Fruit fly (Drosophila melanogaster) whole organism, pupa: ENCODE measurements around the gene galla-2.

Source experiments
- CG10348 ChIP-seq: fragments of 200-800 bp; sonication (Bioruptor generic); IDR thresholded peaks from 2 replicates; pipeline ENCODE4 v1.3.6; 2022; ENCODE audit warnings: missing biosample characterization, missing genetic modification characterization
- CG12605 ChIP-seq: fragments of 200-800 bp; sonication (Bioruptor generic); IDR thresholded peaks from 2 replicates; pipeline ENCODE4 v1.3.6; 2022; ENCODE audit warnings: missing biosample characterization, missing genetic modification characterization
- CG13204 ChIP-seq: fragments of 200-800 bp; sonication (Bioruptor generic); optimal IDR thresholded peaks from 2 replicates; lab custom pipeline; 2018; ENCODE audit warnings: missing biosample characterization, mild to moderate bottlenecking, missing genetic modification characterization, moderate library complexity
- CG14655 ChIP-seq: fragments of 200-800 bp; sonication (Bioruptor generic); optimal IDR thresholded peaks from 3 replicates; lab custom pipeline; 2017; ENCODE audit warnings: mild to moderate bottlenecking, missing biosample characterization, missing genetic modification reagents, missing genetic modification characterization
- CG15710 ChIP-seq: fragments of 200-800 bp; sonication (Bioruptor generic); optimal IDR thresholded peaks from 2 replicates; lab custom pipeline; 2018; ENCODE audit warnings: missing biosample characterization, mild to moderate bottlenecking, missing genetic modification characterization, moderate library complexity
- CG17806 ChIP-seq: fragments of 200-800 bp; sonication (Bioruptor generic); optimal IDR thresholded peaks from 2 replicates; lab custom pipeline; 2018; ENCODE audit warnings: missing biosample characterization, mild to moderate bottlenecking, missing genetic modification characterization, moderate library complexity
- CG32121 ChIP-seq: fragments of 200-800 bp; sonication (Bioruptor generic); IDR thresholded peaks from 2 replicates; pipeline ENCODE4 v1.3.6; 2022; ENCODE audit warnings: missing biosample characterization, missing genetic modification characterization
- CG34367 ChIP-seq: fragments of 200-800 bp; sonication (Bioruptor generic); optimal IDR thresholded peaks from 2 replicates; lab custom pipeline; 2018; ENCODE audit warnings: missing biosample characterization, mild to moderate bottlenecking, missing genetic modification characterization
- CG4496 ChIP-seq: fragments of 200-800 bp; sonication (Bioruptor generic); IDR thresholded peaks from 3 replicates; pipeline ENCODE4 v1.3.6; 2022; ENCODE audit warnings: missing biosample characterization, missing genetic modification characterization
- CG8159 ChIP-seq: fragments of 200-800 bp; sonication (Bioruptor generic); optimal IDR thresholded peaks from 3 replicates; lab custom pipeline; 2018; ENCODE audit warnings: missing biosample characterization, mild to moderate bottlenecking, missing genetic modification characterization, moderate library complexity
- CG8301 ChIP-seq: fragments of 200-800 bp; sonication (Bioruptor generic); optimal IDR thresholded peaks from 2 replicates; lab custom pipeline; 2018; ENCODE audit warnings: missing biosample characterization, mild to moderate bottlenecking, missing genetic modification characterization
- CG9948 ChIP-seq: fragments of 200-800 bp; sonication (Bioruptor generic); optimal IDR thresholded peaks from 2 replicates; lab custom pipeline; 2018; ENCODE audit warnings: missing biosample characterization, mild to moderate bottlenecking, missing genetic modification characterization, moderate library complexity
- D1 ChIP-seq: fragments of 200-800 bp; sonication (Bioruptor generic); optimal IDR thresholded peaks from 2 replicates; lab custom pipeline; 2018; ENCODE audit warnings: missing biosample characterization, mild to moderate bottlenecking, missing genetic modification characterization, moderate library complexity
- EcR ChIP-seq: fragments of 200-800 bp; sonication (Bioruptor generic); optimal IDR thresholded peaks from 3 replicates; lab custom pipeline; 2019; ENCODE audit warnings: missing biosample characterization, missing genetic modification characterization, mild to moderate bottlenecking, moderate library complexity, missing genetic modification reagents
- Ets98B ChIP-seq: fragments of 200-800 bp; sonication (Bioruptor generic); IDR thresholded peaks from 2 replicates; pipeline ENCODE4 v1.3.6; 2022; ENCODE audit warnings: missing biosample characterization, missing genetic modification characterization
- Pif1A ChIP-seq: fragments of 200-800 bp; sonication (Bioruptor generic); optimal IDR thresholded peaks from 3 replicates; lab custom pipeline; 2016; ENCODE audit warnings: missing biosample characterization, missing genetic modification characterization
- Pif1B ChIP-seq: fragments of 200-800 bp; sonication (Bioruptor generic); optimal IDR thresholded peaks from 3 replicates; lab custom pipeline; 2016; ENCODE audit warnings: missing biosample characterization, missing genetic modification characterization
- Snoo ChIP-seq: fragments of 200-800 bp; sonication (Bioruptor generic); optimal IDR thresholded peaks from 3 replicates; lab custom pipeline; 2017; ENCODE audit warnings: missing biosample characterization, mild to moderate bottlenecking, missing genetic modification characterization, inconsistent platforms
- fd96Ca ChIP-seq: fragments of 200-800 bp; sonication (Bioruptor generic); IDR thresholded peaks from 3 replicates; pipeline ENCODE4 v1.3.6; 2022; ENCODE audit warnings: missing biosample characterization, missing genetic modification characterization
- gl ChIP-seq: fragments of 200-800 bp; sonication (Bioruptor generic); optimal IDR thresholded peaks from 2 replicates; lab custom pipeline; 2018; ENCODE audit warnings: missing biosample characterization, mild to moderate bottlenecking, missing genetic modification characterization
- rn ChIP-seq: fragments of 200-800 bp; sonication (Bioruptor generic); IDR thresholded peaks from 2 replicates; pipeline ENCODE4 v1.3.6; 2022; ENCODE audit warnings: missing biosample characterization, missing genetic modification characterization

galla-2 gene

DNA sequence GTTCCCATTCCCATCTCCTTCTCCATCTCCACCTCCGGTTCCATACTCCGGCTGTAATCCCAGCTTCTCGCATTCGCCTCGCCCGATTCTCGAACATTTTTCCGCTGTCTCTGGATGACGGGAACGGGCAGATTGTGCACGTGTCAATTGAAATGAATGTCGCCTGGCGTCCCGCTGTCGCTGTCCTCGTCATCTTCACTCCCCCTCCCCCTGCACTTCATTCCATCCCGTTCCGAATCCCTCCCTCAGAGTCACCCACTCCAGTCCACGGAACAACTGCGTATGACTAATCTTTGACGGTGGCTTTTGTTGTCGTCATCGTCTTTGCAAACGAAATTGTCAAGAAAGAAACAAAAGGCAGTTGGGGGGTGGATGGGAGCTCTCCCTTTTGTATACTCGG is 40.8 kb upstream of the galla-2 start:
- TF ChIP-seq Pif1B (GFP tag; lab: Kevin White, UChicago) (no peak), CG13204 (GFP tag; lab: Kevin White, UChicago) (peak; percentile 29), CG34367 (no peak)

DNA sequence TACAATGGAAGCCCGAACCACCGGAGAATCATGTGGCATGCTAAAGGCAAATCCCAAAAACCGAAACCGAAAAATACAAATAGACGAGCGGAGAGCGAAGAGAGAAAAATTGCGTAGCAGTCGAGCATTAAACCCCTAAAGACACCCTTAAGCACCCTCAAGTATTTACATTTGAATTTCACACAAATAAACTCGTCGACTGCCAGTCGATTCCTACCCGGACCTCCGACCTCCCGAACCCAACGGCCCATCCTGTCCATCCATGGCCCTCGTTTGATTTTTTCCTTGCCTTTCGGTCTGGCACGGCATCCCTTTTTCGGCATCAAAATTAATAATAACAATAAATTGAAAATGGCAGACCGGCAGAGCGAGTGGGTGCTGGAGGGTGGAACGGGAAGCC is 39.9 kb upstream of the galla-2 start:
- TF ChIP-seq rn (GFP tag; lab: Robert Waterston, UW), result no peak
- TF ChIP-seq CG32121 (GFP tag; lab: Robert Waterston, UW), result no peak
- no peak for TF ChIP-seq Ets98B (GFP tag; lab: Robert Waterston, UW)
- no peak for TF ChIP-seq CG17806 (tag; lab: Kevin White, UChicago)
- no peak for TF ChIP-seq gl (tag; lab: Kevin White, UChicago)
- no peak for TF ChIP-seq CG14655
- TF ChIP-seq EcR, result no peak
- TF ChIP-seq CG12605 (GFP tag; lab: Robert Waterston, UW), result no peak
- TF ChIP-seq Pif1B (GFP tag; lab: Kevin White, UChicago), result no peak
- no peak for TF ChIP-seq D1 (tag; lab: Kevin White, UChicago)
- TF ChIP-seq, all 21 proteins: peak for 0

DNA sequence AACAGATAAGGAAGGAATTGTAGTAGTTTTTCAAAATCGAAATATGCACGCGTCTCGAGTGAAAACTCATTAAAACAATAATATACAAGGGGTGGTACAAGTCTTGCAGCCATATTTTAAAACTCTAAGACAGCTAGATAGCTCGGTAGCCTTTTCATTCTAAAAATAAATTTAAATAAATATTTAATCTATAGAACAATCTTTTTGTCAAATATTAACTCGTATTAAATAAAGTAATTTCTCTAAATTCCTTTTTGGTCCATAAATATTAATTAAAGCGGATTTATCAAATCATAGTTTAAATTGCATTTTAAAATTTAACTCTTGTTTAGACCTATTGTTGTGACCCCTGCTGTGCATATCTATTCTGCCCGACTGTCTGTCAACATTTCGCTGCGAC is 39.4 kb upstream of the galla-2 start:
- TF ChIP-seq Ets98B (GFP tag; lab: Robert Waterston, UW) (no peak), Pif1B (GFP tag; lab: Kevin White, UChicago) (no peak), D1 (tag; lab: Kevin White, UChicago) (no peak), Snoo (peak; percentile 12), CG4496 (GFP tag; lab: Robert Waterston, UW) (no peak), CG10348 (no peak), CG15710 (tag; lab: Kevin White, UChicago) (peak; percentile 41), Pif1A (GFP tag; lab: Kevin White, UChicago) (no peak), rn (GFP tag; lab: Robert Waterston, UW) (no peak), CG17806 (tag; lab: Kevin White, UChicago) (peak; percentile 39), CG9948 (tag; lab: Kevin White, UChicago) (peak; percentile 45), CG8159 (peak; percentile 75), CG14655 (peak; percentile 53), CG8301 (tag; lab: Kevin White, UChicago) (peak; percentile 13), EcR (no peak), CG32121 (GFP tag; lab: Robert Waterston, UW) (no peak), CG34367 (peak; percentile 25), CG12605 (GFP tag; lab: Robert Waterston, UW) (no peak)

DNA sequence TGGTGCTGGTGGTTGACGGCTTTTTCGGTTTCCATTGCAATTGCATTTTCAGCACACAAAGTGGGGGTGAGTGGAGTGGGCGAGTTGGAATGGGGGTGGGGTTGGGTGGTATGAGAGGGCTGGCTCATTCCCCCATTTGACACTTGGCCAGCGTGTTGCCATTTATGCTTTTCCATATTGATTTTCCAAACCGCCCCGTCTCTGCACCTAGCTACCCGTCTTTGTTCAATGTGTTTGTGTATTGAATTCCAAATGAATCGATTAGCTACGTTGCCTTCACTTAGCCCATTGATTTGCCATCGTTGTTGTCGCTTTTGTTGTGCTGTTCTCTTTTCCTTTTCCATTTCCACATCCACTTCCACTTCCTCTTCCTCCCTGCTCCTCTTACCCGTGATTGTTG is 39.0 kb upstream of the galla-2 start:
- TF ChIP-seq CG13204 (GFP tag; lab: Kevin White, UChicago) (no peak), fd96Ca (GFP tag; lab: Robert Waterston, UW) (no peak), CG4496 (GFP tag; lab: Robert Waterston, UW) (0 out of 3 replicates have a peak, but pooled peaks have one; percentile 26)
- TF ChIP-seq, all 21 proteins: peak for 1

DNA sequence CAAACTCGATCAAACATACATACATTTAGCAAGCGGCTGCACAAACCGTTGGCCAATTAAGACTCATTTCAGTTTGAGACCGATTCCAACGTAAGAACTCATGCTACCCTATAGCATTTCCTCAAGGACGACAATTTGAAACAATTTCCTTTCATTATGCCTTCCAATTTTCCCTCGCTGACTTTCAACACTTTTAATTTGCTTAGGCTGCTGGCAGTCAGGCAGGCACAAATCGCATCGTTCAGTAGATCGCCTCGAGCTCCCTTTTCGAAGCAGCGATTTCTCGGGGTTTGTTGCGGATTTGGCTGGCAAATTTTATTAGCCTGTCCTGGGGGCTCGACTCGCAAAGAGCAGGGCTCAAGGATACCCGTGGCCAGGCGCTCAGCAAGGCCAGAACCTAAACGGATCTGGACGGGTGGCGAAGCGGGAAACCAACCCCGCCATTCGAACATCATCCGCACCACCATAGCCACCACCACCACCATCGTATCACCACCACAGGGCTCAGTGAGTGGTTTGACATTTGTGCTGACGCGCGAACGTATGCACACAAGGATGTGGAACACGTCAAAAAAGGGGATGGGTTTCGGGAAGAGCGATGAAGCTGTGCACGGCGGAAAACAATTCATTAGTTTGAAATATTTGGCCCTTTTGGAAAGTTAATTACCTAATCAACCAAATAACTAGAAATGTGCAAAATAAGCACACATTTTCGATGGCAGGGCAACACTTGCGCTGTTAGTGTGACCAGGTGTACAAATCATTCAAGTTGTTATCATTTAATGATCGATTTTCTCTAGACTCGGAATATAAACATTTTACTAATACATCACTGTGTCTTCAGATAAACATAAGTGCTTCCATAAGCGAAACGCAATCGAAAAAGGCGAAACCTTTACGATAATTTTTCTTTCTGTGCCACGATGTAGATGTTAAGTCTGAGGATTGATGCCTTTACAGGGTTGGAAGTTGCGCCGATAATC is 37.9 kb upstream of the galla-2 start:
- TF ChIP-seq CG8159 (peak; percentile 49), CG4496 (GFP tag; lab: Robert Waterston, UW) (no peak), CG15710 (tag; lab: Kevin White, UChicago) (peak; percentile 2)
- TF ChIP-seq, all 21 proteins: peak for 2

DNA sequence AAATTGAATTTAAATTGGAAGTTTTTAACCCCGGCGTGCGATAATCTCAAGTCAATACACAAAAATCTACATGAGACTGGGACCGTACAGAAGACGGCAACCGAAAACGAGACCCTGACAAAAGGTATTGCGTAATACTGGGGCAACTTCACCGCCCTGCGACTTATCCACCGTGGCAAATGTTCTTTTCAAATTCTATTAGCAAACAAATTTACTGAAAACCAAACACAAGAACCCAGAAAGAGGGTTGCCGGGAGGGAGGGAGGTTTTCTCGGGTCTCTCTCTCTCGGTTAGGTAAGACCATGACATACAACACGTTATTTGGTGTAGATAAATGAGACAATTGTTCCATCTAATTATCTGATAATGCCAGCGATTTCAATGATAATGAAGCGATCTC is 36.9 kb upstream of the galla-2 start:
- no peak for TF ChIP-seq CG4496 (GFP tag; lab: Robert Waterston, UW)
- no peak for TF ChIP-seq CG9948 (tag; lab: Kevin White, UChicago)
- TF ChIP-seq Ets98B (GFP tag; lab: Robert Waterston, UW), result no peak

DNA sequence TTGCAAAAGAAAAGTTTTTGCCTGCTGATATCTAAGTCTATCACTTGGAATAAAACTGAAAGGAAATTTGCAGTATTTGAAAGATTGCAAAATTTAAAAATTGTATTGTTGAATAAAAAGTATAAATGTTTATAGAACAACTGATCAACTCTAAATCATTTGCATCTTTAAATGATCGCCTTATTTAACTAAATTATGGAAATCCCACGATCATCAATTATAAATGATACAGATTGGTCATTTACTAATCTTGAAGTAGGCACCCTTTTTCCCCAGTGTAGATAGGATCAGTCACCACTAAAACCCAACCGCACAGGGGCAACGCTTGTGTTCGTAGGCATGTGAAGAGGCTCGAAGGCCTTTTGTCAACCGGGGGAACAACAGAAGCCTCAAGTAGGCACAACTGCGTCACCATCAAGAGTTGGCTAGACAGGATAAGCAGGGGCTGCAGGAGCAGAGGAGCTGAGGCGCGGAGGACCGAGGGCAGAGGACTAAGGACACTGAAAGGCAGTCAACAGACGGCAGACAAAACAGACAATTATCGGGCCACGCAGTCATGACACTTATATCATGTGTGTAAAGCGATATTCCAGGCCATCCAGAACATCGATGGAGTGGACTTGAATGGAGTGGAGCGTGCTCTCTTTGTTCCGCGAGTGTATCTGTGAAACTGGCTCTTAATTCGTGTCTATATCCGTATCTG is 34.7 kb upstream of the galla-2 start:
- TF ChIP-seq rn (GFP tag; lab: Robert Waterston, UW) (no peak), CG14655 (peak; percentile 49), Pif1B (GFP tag; lab: Kevin White, UChicago) (peak; percentile 17), CG12605 (GFP tag; lab: Robert Waterston, UW) (no peak), CG10348 (no peak), CG4496 (GFP tag; lab: Robert Waterston, UW) (0 out of 3 replicates have a peak, but pooled peaks have one; percentile 11), CG15710 (tag; lab: Kevin White, UChicago) (peak; percentile 68), CG34367 (peak; percentile 40), EcR (peak; percentile 52), D1 (tag; lab: Kevin White, UChicago) (peak; percentile 40), CG32121 (GFP tag; lab: Robert Waterston, UW) (no peak), Ets98B (GFP tag; lab: Robert Waterston, UW) (no peak), CG17806 (tag; lab: Kevin White, UChicago) (peak; percentile 59), CG13204 (GFP tag; lab: Kevin White, UChicago) (no peak), CG8301 (tag; lab: Kevin White, UChicago) (peak; percentile 4), Pif1A (GFP tag; lab: Kevin White, UChicago) (peak; percentile 38), gl (tag; lab: Kevin White, UChicago) (no peak), CG8159 (peak; percentile 68), CG9948 (tag; lab: Kevin White, UChicago) (peak; percentile 51), fd96Ca (GFP tag; lab: Robert Waterston, UW) (no peak), Snoo (no peak)
- TF ChIP-seq, all 21 proteins: peak for 12
